Worm (Caenorhabditis elegans) whole organism, L4 larva: ENCODE results near the gene lir-1.

Experiments used
- Y48G9A.11 ChIP-seq: fragments of 200-800 bp; sonication (Bioruptor generic); IDR thresholded peaks from 2 replicates; pipeline ENCODE4 v1.3.6; 2022; ENCODE audit warnings: missing genetic modification reagents, missing genetic modification characterization, missing compliant biosample characterization
- ama-1 ChIP-seq: fragments of 150-350 bp; optimal IDR thresholded peaks from 2 replicates; lab custom pipeline; 2014; ENCODE audit warnings: inconsistent platforms, mixed read lengths
- duxl-1 ChIP-seq: sonication (generic microtip); optimal IDR thresholded peaks from 2 replicates; lab custom pipeline; 2016; ENCODE audit warnings: mild to moderate bottlenecking, missing genetic modification characterization, moderate library complexity, missing compliant biosample characterization; ENCODE audit not compliant: poor library complexity
- lin-13 ChIP-seq: fragments of 150-350 bp; optimal IDR thresholded peaks from 2 replicates; lab custom pipeline; 2014; ENCODE audit warnings: missing biosample characterization, missing genetic modification reagents, missing genetic modification characterization
- lir-3 ChIP-seq: sonication (generic microtip); optimal IDR thresholded peaks from 2 replicates; lab custom pipeline; 2016; ENCODE audit warnings: mild to moderate bottlenecking, missing genetic modification characterization, missing compliant biosample characterization
- madf-9 ChIP-seq: fragments of 200-800 bp; sonication (Bioruptor generic); conservative IDR thresholded peaks from 2 replicates; pipeline ENCODE4 v1.3.6; 2022; ENCODE audit warnings: missing genetic modification reagents, missing genetic modification characterization, missing compliant biosample characterization
- nhr-10 ChIP-seq: fragments of 150-350 bp; optimal IDR thresholded peaks from 2 replicates; lab custom pipeline; 2014; ENCODE audit warnings: missing biosample characterization, missing genetic modification characterization
- nhr-111 ChIP-seq: fragments of 200-800 bp; sonication (Bioruptor generic); optimal IDR thresholded peaks from 2 replicates; lab custom pipeline; 2018; ENCODE audit warnings: mild to moderate bottlenecking, missing genetic modification characterization, missing compliant biosample characterization
- nhr-25 ChIP-seq: sonication (generic microtip); optimal IDR thresholded peaks from 2 replicates; lab custom pipeline; 2017; ENCODE audit warnings: missing genetic modification characterization, mild to moderate bottlenecking, missing compliant biosample characterization, antibody characterized with exemption, moderate library complexity, borderline replicate concordance; ENCODE audit not compliant: insufficient read depth

DNA sequence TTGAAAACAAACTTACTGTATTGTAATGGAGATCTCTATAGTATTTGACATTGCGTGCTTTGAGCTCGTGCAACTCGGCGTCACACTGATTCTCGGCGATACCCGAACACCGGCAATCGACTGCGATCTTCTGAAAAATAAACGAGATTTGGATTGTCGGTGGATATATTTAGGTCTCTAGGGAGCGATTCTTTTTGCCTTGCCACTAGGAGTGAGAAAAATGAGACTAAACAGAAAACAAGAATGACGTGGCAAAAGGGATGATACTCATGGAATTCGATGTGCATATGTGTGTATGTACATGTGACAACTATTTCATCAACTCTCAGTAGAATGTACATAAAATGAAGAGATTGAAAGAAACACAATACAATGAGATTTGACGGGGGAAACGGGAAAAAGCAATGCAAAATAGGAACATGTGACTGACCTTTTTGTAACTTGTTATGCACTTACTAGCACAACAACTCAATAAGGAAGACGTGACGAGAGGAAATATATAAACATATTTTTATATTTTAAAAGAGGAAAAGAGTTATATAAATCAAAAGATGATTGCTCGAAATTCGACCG lies 42.9 kb downstream of the lir-1 start:
- no peak for TF ChIP-seq ama-1 (lab: Kevin White, UChicago)
- TF ChIP-seq duxl-1 (tag; lab: Kevin White, UChicago): no peak
- TF ChIP-seq lin-13 (GFP tag; lab: Kevin White, UChicago): no peak
- no peak for TF ChIP-seq nhr-25 (tag; lab: Kevin White, UChicago)
- no peak for TF ChIP-seq Y48G9A.11 (GFP tag; lab: Robert Waterston, UW)
- TF ChIP-seq nhr-111 (GFP tag; lab: Kevin White, UChicago): no peak
- TF ChIP-seq lir-3 (tag; lab: Kevin White, UChicago): no peak
- TF ChIP-seq madf-9: no peak
- TF ChIP-seq nhr-10 (tag; lab: Kevin White, UChicago): no peak
